Worm (Caenorhabditis elegans) whole organism, young adult: Measurements from ENCODE around the gene F54B3.4.

Source experiments
- F22D6.2 ChIP-seq: sonication (generic microtip); optimal IDR thresholded peaks from 2 replicates; lab custom pipeline; 2016; ENCODE audit warnings: mild to moderate bottlenecking, missing genetic modification characterization, missing compliant biosample characterization
- F39B2.1 ChIP-seq: fragments of 200-800 bp; sonication (Bioruptor generic); IDR thresholded peaks from 2 replicates; pipeline ENCODE4 v1.3.6; 2022; ENCODE audit warnings: missing genetic modification reagents, missing genetic modification characterization, missing compliant biosample characterization
- F49E8.2 ChIP-seq: sonication (generic microtip); optimal IDR thresholded peaks from 3 replicates; lab custom pipeline; 2017; ENCODE audit warnings: missing genetic modification characterization, mild to moderate bottlenecking, missing compliant biosample characterization, antibody characterized with exemption, moderate library complexity; ENCODE audit not compliant: insufficient read depth
- Y56A3A.18 ChIP-seq: fragments of 200-800 bp; sonication (Bioruptor generic); IDR thresholded peaks from 2 replicates; pipeline ENCODE4 v1.3.6; 2022; ENCODE audit warnings: missing genetic modification reagents, missing genetic modification characterization, missing compliant biosample characterization
- dpl-1 ChIP-seq: fragments of 150-350 bp; optimal IDR thresholded peaks from 2 replicates; lab custom pipeline; 2014; ENCODE audit warnings: missing biosample characterization, missing genetic modification reagents, missing genetic modification characterization
- egl-18 ChIP-seq: fragments of 200-800 bp; sonication (Bioruptor generic); IDR thresholded peaks from 2 replicates; pipeline ENCODE4 v1.3.6; 2022; ENCODE audit warnings: missing genetic modification reagents, missing genetic modification characterization, missing compliant biosample characterization
- ekl-4 ChIP-seq: fragments of 200-800 bp; sonication (Bioruptor generic); IDR thresholded peaks from 2 replicates; pipeline ENCODE4 v1.3.6; 2022; ENCODE audit warnings: missing genetic modification reagents, missing genetic modification characterization, missing compliant biosample characterization
- let-526 ChIP-seq: fragments of 200-800 bp; sonication (Bioruptor generic); IDR thresholded peaks from 2 replicates; pipeline ENCODE4 v1.3.6; 2022; ENCODE audit warnings: missing genetic modification reagents, missing genetic modification characterization, missing compliant biosample characterization
- madf-10 ChIP-seq: sonication (generic microtip); optimal IDR thresholded peaks from 2 replicates; lab custom pipeline; 2016; ENCODE audit warnings: mild to moderate bottlenecking, missing genetic modification characterization, missing compliant biosample characterization
- mcd-1 ChIP-seq: fragments of 200-800 bp; sonication (Bioruptor generic); IDR thresholded peaks from 2 replicates; pipeline ENCODE4 v1.3.6; 2022; ENCODE audit warnings: missing genetic modification reagents, missing genetic modification characterization, missing compliant biosample characterization
- snpc-4 ChIP-seq, 5 experiments: fragments of 150-350 bp in 1 of 5; sonication (generic microtip) in 4 of 5; optimal IDR thresholded peaks; 2 replicates each; lab custom pipeline; 2014 to 2018; ENCODE audit warnings: missing genetic modification characterization in 5 of 5, missing biosample characterization in 3 of 5, antibody characterized with exemption in 2 of 5, mild to moderate bottlenecking in 2 of 5, missing compliant biosample characterization in 2 of 5, missing genotype in 2 of 5, moderate library complexity in 2 of 5, missing genetic modification reagents in 1 of 5
- unc-130 ChIP-seq: sonication (generic microtip); optimal IDR thresholded peaks from 2 replicates; lab custom pipeline; 2016; ENCODE audit warnings: missing genetic modification reagents, missing genetic modification characterization, missing compliant biosample characterization

- TF ChIP-seq madf-10 (tag; lab: Kevin White, UChicago) (no peak), F49E8.2 (tag; lab: Kevin White, UChicago) (peak; percentile 52), let-526 (GFP tag; lab: Robert Waterston, UW) (no peak), F22D6.2 (no peak), mcd-1 (GFP tag; lab: Robert Waterston, UW) (no peak), dpl-1 (no peak), ekl-4 (0 out of 2 replicates have a peak, but pooled peaks have one; percentile 7), snpc-4 (GFP tag; optimal IDR thresholded peaks at IDR 0.05; lab: Kevin White, UChicago) (no peak), snpc-4 (tag; optimal IDR thresholded peaks at IDR 0.05; lab: Kevin White, UChicago) (no peak), egl-18 (GFP tag; lab: Robert Waterston, UW) (0 out of 2 replicates have a peak, but pooled peaks have one; percentile 42), Y56A3A.18 (GFP tag; lab: Robert Waterston, UW) (no peak), unc-130 (no peak), F39B2.1 (GFP tag; lab: Robert Waterston, UW) (no peak)
Observed at ce11 chrII:10247154-10247553, 23.8 kb downstream of the F54B3.4 start.
